Fruit fly (Drosophila melanogaster) whole organism, embryonic: ENCODE results near the gene CG32436.
A peak's percentile ranks its signal among the peaks of the same experiment; 100 is the strongest.

Source experiments
- B-H1 ChIP-seq: fragments of 200-800 bp; sonication (Bioruptor generic); IDR thresholded peaks from 3 replicates; pipeline ENCODE4 v1.3.6; 2022; ENCODE audit warnings: missing biosample characterization, missing genetic modification characterization
- CG13296 ChIP-seq: fragments of 200-800 bp; sonication (Bioruptor generic); optimal IDR thresholded peaks from 3 replicates; lab custom pipeline; 2018; ENCODE audit warnings: missing biosample characterization, mild to moderate bottlenecking, missing genetic modification characterization
- CG13775 ChIP-seq: fragments of 200-800 bp; sonication (Bioruptor generic); optimal IDR thresholded peaks from 3 replicates; lab custom pipeline; 2017; ENCODE audit warnings: missing biosample characterization, mild to moderate bottlenecking, missing genetic modification characterization
- CG15479 ChIP-seq: fragments of 200-800 bp; sonication (Bioruptor generic); optimal IDR thresholded peaks from 3 replicates; lab custom pipeline; 2019; ENCODE audit warnings: missing biosample characterization, mild to moderate bottlenecking, missing genetic modification characterization, moderate library complexity
- CG7928 ChIP-seq: fragments of 200-800 bp; sonication (Bioruptor generic); optimal IDR thresholded peaks from 2 replicates; lab custom pipeline; 2017; ENCODE audit warnings: missing biosample characterization, mild to moderate bottlenecking, missing genetic modification characterization
- CG9932 ChIP-seq: fragments of 200-800 bp; sonication (Bioruptor generic); IDR thresholded peaks from 2 replicates; pipeline ENCODE4 v1.3.6; 2022; ENCODE audit warnings: missing biosample characterization, missing genetic modification characterization
- Dek ChIP-seq: fragments of 200-800 bp; sonication (Bioruptor generic); optimal IDR thresholded peaks from 3 replicates; lab custom pipeline; 2019; ENCODE audit warnings: missing biosample characterization, mild to moderate bottlenecking, missing genetic modification characterization, moderate library complexity
- Fer2 ChIP-seq: fragments of 200-800 bp; sonication (Bioruptor generic); optimal IDR thresholded peaks from 2 replicates; lab custom pipeline; 2018; ENCODE audit warnings: missing biosample characterization, mild to moderate bottlenecking, missing genetic modification characterization, moderate library complexity
- Ptx1 ChIP-seq: fragments of 200-800 bp; sonication (Bioruptor generic); IDR thresholded peaks from 2 replicates; pipeline ENCODE4 v1.3.6; 2022; ENCODE audit warnings: missing biosample characterization, missing genetic modification characterization
- amos ChIP-seq: fragments of 200-800 bp; sonication (Bioruptor generic); IDR thresholded peaks from 2 replicates; pipeline ENCODE4 v1.3.6; 2022; ENCODE audit warnings: missing biosample characterization, missing genetic modification characterization; ENCODE audit not compliant: partially characterized antibody
- nau ChIP-seq: fragments of 200-800 bp; sonication (Bioruptor generic); optimal IDR thresholded peaks from 3 replicates; lab custom pipeline; 2017; ENCODE audit warnings: missing biosample characterization, mild to moderate bottlenecking, missing genetic modification characterization, missing genetic modification reagents
- peb ChIP-seq: fragments of 200-800 bp; sonication (Bioruptor generic); IDR thresholded peaks from 2 replicates; pipeline ENCODE4 v1.3.6; 2022; ENCODE audit warnings: missing biosample characterization, missing genetic modification characterization
- trh ChIP-seq: fragments of 200-800 bp; sonication (Bioruptor generic); optimal IDR thresholded peaks from 2 replicates; lab custom pipeline; 2016; ENCODE audit warnings: missing biosample characterization, missing genetic modification characterization

DNA sequence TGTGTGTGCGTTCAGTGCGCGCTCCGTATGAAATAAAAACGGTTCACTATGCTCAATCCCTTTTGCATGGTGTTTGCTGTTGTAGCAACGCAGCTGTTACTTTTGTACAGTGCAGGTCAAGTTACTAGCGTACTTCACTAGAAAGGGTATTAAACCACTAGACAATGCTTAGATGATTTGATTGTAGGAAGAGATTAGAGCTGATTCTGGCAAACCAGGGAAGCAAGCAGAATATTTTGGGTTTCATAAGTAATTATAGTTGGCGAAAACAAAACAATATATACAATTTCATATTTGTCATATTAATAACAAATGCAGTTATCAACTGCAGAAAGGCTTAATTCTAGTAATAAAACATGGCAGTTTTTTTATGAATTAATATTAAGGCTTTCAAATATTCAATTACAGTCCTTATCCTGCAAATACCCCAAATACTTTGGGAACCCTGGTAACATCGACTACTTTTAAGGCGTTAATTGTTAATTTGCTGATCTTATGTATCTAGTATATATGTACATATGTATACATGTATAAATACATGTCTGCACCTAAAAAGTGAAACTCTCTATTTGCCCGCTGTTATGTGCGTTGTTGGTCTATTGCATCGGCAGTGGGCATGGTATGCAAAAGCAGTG, 3.5 kb downstream of the CG32436 start:
- TF ChIP-seq CG15479 (GFP tag; lab: Kevin White, UChicago) (no peak), CG13296 (GFP tag; lab: Kevin White, UChicago) (peak; percentile 15), Dek (tag; lab: Kevin White, UChicago) (no peak), CG13775 (GFP tag; lab: Kevin White, UChicago) (peak; percentile 47), peb (GFP tag; lab: Robert Waterston, UW) (no peak), CG9932 (0 out of 2 replicates have a peak, but pooled peaks have one; percentile 9), trh (peak; percentile 33), CG7928 (GFP tag; lab: Kevin White, UChicago) (no peak), amos (GFP tag; lab: Robert Waterston, UW) (no peak), Fer2 (tag; lab: Kevin White, UChicago) (no peak), Ptx1 (peak; percentile 48; the same call in 1 of the 2 replicates), B-H1 (no peak; the same call in 2 of the 3 replicates), nau (GFP tag; lab: Kevin White, UChicago) (peak; percentile 15)
